Fruit fly (Drosophila melanogaster) whole organism, larva: ENCODE data around the gene Cchl.
A peak's percentile ranks its signal among the peaks of the same experiment; 100 is the strongest.

Source experiments
- noc ChIP-seq: fragments of 200-800 bp; sonication (Bioruptor generic); optimal IDR thresholded peaks from 3 replicates; lab custom pipeline; 2019; ENCODE audit warnings: missing biosample characterization, mild to moderate bottlenecking, missing genetic modification characterization, moderate library complexity

Cchl gene

DNA sequence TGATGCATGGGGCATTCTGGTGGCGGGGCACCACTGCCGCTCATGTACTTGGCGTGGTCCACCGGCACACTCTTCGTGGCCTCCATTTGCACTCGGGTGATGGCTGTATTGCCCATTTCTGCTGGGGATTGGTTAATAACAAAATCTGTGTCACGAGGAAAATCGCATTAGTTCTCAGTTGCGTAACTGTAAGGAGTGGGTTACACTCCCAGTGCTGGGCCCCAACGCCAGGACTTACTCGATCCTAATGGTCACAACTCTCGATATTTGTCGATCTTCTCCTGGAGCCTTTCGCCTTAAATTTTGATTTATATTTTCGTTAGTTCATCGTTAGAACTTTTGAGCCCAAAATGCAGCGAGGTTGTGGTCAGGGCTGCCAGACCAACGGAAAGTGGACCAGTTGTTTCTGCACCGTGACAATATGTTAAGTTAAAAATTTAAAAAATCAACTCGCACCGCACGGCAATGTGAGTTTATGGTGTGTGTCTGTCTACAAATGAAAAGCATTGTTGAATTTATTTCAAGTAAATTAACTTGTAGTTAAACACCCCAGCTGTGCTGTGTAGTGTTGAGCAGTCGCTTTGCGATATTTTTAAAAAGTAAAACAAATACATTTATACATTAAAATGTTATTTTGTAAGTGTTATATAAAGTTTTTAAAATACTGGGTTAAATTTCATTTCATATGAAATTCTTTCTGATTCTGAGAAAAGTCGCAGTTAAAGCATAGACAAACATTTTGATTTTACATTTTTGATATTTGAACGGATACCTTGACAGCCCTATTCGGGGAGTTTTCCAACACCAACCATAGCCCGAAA, at the start of gene Cchl, which contains the start of gene ND-42:
TSS of gene Cchl (minus strand) at position 559 of the 821 bp plus-strand sequence.
TSS of gene ND-42 (plus strand) at position 788 of the 821 bp plus-strand sequence.
- peak; percentile 87 for TF ChIP-seq noc (tag; lab: Kevin White, UChicago)

DNA sequence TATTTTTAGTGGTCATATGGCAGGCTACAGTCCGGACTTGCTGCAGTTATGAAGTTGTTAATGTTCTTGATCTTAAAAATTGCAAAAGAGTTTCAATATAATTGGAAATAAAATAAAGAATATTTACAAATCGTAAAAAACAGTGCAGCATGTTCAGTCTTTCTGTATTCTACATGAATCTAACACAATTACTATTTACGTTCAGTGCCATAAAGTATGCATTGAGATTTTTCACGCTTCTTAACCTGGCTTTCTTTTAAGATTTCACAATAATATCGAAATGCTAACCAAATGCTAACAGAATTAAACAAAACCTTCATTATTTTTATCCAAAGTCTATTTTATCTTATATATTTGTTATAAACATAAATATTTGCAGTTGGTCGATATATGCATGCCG, 45.3 kb upstream of the Cchl start:
- TF ChIP-seq noc (tag; lab: Kevin White, UChicago) = no peak

DNA sequence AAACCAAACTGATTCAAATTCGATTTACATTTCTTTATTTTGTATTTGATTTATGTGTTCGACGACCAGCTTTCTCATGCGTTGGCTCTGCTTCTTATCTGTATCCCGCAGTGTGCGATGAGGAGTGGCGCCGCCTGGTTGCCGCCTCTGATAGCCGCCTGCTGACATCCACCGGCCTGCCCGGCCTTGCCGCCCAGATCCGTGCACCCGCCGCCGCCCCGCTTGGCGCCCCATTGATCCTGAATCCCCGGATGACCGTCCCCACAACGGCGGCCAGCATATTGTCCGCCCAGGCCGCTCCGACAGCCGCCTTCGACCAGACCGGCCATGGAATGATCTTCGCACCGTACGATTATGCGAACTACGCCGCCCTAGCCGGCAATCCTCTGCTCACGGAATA, 44.3 kb upstream of the Cchl start:
- TF ChIP-seq noc (tag; lab: Kevin White, UChicago) = no peak

DNA sequence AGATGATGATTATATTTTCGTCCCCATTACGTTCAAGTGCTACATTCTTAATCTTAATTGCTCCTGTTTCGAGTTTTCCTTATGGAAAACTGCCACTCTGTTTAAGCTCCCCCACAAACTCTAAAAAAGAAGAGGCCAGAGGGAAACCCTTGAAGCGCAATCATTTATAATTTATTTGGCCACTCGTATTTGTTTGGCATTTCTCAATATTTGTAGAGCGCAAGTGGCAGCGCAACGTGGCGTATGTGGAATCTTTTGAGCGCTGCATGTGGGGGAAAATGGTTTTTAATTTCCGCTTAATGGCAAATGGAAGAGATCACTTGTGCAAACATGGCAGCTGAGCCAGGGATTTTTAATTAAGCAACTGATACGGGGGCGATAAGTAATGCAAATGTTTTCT, 40.0 kb upstream of the Cchl start:
- no peak for TF ChIP-seq noc (tag; lab: Kevin White, UChicago)

DNA sequence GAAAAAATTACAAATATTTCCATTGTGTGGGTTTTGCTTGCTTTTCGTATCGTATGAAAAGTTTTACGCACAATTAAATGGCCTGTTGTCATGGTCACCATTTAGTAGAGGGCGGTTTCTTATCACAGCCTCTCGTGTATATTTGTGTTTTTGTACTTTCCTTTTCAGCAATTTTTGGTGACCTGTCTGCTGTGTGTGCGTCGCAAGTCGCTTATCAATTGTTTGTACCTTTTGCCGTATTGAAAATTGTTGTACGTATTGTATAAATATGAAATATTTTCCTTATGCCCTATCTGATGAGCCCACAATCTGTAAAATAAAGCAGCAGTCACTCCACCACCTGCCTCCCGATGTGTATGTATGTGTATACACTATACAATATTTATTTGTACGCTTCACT, 39.2 kb upstream of the Cchl start:
- TF ChIP-seq noc (tag; lab: Kevin White, UChicago) = no peak

DNA sequence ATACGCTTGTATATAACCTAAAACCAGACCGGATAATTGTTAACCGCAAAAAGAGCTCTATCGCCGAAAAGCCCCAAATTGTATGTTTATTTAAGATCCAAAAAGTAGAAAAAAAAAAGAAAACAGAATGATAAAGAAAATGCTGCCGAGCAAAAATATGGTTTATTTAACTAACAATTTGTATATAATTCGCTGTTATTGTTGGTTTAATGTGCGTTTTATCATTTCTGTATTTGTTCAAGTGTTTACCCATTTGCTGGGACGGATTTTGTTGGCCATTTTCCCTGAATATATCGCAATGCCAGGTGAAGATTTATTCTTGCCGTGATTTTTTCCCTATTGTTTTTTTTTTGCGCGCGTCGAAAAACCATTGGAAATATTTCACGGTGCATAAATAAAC, 29.8 kb upstream of the Cchl start:
- TF ChIP-seq noc (tag; lab: Kevin White, UChicago) = peak; percentile 7

DNA sequence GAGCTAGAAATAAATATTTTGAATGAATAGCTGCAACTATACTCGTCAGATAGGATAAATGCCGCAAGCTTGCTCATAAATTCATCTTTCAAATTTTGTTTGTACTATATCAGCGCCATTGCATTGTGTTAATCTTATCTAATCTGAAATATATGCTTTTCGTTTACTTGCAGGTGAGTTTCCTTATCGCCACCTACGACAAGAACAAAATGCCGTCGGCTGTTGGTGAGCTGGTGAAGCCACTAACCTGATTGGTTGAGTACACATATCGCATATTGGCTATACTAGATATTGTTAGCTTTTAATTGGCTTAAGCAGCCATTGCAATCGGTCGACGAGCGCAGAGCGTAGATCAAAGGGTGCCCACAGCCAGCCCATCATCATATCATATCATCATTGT, 26.5 kb upstream of the Cchl start:
- no peak for TF ChIP-seq noc (tag; lab: Kevin White, UChicago)

DNA sequence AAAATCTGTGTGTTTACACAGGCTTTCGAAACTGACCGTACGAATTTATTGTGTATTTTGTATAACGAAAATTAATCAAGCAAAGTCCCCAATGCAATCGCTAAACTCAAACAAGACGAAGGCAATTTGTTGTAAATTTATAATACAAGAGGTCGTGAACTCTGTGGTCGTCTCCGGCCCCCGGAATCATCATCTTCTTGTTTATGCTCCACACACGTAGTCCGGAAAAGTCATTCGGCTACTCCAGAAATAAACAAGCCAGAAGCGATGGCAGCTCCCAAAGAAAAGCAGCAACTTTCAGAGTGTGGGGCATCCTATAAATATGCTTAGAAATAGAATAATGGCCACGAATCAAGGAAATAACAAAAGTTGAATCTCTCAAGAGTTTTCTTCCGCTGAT, 25.9 kb upstream of the Cchl start:
- TF ChIP-seq noc (tag; lab: Kevin White, UChicago) = no peak

DNA sequence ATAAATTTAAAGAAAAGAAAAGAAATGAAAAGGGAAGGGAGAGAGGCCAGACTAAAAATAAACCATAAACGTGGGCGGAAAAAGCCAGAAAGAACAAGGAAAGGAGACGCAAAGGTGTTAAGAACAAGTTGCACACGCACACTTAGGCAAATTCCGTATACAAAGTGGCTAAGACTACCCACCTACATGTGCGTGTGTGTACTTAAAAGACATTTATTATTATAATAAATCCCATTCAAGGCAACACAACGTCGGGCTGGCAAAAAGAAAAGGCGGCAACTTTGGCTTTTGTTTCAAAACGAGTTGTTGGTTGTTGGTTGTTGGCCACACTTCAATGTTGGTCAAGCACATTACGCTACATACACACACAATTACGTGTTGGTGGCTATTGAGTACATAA, 25.0 kb upstream of the Cchl start:
- TF ChIP-seq noc (tag; lab: Kevin White, UChicago) = no peak

DNA sequence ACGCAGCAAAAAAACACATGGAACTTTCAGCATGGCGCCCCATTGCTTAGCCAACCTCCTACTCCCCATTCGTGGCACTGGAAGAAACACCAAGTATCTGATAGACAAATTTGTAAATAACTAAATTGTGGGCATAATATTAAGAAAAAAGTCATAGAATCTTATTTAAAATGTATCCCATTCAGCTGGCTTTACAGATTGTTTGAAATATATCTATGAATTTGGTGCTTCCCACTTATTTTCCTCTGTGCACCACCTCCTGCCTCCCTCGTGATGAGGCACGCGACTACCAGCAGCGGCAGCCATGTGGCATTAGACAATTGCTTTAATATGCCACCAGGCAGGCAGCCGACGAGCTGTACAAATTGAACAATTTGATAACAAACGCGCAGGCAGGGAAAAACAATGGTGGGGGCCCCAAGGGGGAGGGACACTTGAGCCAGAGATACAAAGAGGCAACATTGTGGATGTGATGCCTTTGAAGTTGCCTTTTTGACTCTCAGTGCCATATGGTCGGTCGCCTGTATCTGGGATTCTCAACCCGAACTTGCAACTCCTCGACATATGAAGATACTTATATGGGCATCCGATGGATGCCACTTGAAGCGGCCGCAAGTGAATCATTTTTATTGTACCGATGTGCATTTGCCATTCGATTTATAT, 22.0 kb upstream of the Cchl start:
- TF ChIP-seq noc (tag; lab: Kevin White, UChicago) = no peak

DNA sequence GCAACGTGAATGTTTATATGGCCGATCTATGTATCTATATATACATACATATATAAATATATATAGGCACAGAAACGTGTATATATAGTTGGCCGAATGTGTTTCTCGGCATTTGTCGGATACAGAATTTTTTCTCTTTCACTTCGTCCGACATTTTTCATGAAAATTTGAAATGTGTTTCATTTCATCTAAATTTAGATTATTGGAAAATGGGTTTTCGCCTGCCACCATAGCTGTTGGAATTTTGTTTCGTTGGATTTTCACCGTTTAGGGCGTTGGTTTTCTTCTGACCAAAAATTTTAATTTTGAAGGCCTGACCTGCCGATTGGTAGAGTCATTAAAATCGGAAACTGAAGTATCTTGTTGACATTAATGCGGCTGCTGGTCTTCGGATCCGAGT, 20.1 kb upstream of the Cchl start:
- no peak for TF ChIP-seq noc (tag; lab: Kevin White, UChicago)

DNA sequence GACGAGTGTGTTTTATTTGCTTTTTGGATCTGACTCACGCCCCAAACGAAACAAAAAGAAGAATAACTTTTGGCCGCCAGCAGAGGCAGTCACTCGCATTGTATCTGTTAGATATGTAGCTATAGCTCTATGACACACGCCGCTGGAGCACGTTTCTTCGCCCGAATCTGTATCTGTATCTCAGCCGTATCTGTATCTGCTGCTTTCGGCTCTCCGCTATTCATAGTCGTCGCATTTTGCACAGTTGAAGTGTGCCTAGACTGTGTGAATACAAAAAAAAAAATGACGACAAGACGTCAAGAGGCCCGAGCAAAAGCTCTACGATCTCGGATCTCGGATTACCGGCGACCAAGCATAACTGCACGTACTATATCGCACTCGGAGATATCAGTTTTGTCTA, 19.4 kb upstream of the Cchl start:
- no peak for TF ChIP-seq noc (tag; lab: Kevin White, UChicago)

DNA sequence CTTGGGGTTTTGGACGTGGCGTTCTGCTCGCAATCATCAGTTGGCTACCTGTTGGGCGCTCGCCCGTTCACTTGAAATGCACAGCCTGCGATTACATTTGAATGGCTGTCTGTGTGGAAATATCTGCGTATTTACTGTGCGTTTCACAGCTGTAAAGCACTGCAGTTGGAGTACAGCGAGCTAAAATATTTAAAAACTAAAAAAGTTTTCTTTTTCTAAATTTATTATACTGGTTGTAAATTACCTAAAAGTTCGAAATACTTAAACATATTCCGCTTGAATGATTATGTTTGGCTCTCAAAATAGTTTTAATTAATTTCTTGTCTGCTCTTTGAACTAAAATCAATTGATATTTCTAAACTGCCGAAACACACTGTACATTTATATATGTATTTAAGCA, 19.0 kb upstream of the Cchl start:
- no peak for TF ChIP-seq noc (tag; lab: Kevin White, UChicago)

DNA sequence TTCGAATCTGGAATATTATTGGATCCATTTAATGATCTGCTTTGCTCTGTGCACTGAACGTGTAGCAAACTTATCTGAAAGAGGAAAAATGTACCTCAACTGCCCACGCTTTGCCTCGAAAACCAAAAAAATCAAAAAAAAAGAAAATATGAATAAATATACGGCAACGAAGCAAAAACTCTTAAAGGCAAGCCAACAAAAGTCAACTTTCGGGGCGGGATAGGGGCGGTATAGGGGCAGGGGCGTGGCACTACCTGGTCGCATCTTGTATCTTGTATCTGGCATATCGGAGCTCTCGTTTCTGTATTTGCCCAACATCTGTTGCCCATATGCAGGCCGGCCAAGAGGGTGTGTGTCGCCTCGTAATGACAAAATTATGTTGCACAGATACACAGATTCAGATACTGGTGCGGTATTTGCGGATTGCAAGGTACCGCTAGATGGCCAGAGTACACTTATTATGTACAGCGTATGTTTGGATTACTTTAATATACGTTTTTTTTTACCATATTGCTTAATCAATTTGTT, 17.2 kb upstream of the Cchl start:
- TF ChIP-seq noc (tag; lab: Kevin White, UChicago) = no peak

DNA sequence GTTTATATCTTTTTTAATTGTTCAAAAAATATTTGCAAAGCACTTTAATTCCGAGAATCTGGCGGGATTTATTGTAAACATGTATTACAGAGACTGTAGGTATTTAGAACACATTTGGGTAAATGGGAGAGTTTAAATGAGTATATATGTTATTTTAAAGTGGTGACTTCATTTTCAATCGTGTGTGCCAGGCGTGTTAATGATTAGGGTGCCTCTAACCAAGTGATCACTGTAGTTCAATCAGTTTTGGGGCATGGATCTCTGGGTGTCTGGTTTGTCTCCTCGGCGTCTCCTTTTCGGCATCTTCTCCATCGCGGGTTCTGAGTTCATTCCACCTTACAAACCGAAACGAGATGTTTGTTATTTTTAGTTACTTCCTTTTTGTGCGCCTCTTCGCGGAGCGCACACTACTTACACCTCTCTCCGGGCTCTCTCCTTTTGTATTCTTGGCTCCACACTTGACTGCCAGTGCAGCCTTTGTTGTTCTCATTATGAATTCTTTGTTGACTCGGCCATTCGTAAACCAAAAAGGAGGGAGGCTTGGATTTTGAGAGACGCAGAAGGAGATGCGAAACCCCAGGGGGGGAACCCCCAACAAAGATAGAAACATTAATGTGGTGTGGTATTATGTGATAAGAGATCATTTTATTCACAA, 16.6 kb upstream of the Cchl start:
- no peak for TF ChIP-seq noc (tag; lab: Kevin White, UChicago)

DNA sequence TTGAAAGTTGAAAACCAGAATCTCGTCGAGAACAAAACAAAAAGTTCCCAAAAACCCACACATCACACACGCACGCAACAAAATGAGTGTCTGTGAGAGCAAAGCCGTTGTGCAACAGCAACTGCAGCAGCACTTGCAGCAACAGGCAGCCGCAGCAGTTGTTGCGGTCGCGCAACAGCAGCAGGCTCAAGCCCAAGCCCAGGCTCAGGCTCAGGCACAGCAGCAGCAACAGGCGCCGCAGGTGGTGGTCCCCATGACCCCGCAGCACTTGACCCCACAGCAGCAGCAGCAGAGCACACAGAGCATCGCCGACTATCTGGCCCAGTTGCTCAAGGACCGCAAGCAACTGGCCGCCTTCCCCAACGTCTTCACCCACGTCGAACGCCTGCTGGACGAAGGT, 15.7 kb upstream of the Cchl start:
- no peak for TF ChIP-seq noc (tag; lab: Kevin White, UChicago)
